Worm (Caenorhabditis elegans) whole organism, L4 larva: ENCODE data around the gene sgo-1.

Experiments
- ceh-44 ChIP-seq: fragments of 200-800 bp; sonication (Bioruptor generic); IDR thresholded peaks from 2 replicates; pipeline ENCODE4 v1.3.6; 2022; ENCODE audit warnings: missing genetic modification reagents, missing genetic modification characterization, missing compliant biosample characterization
- ceh-82 ChIP-seq: sonication (generic microtip); optimal IDR thresholded peaks from 2 replicates; lab custom pipeline; 2017; ENCODE audit warnings: missing biosample characterization, missing genetic modification characterization
- hmg-1.1 ChIP-seq: fragments of 200-800 bp; sonication (Bioruptor generic); IDR thresholded peaks from 2 replicates; pipeline ENCODE4 v1.3.6; 2022; ENCODE audit warnings: missing genetic modification reagents, missing genetic modification characterization, missing compliant biosample characterization
- snpc-4 ChIP-seq: fragments of 150-350 bp; optimal IDR thresholded peaks from 2 replicates; lab custom pipeline; 2014; ENCODE audit warnings: missing biosample characterization, missing genetic modification characterization
- zag-1 ChIP-seq: fragments of 150-350 bp; optimal IDR thresholded peaks from 2 replicates; lab custom pipeline; 2014; ENCODE audit warnings: missing biosample characterization, missing genetic modification characterization

- TF ChIP-seq ceh-82 (tag; lab: Kevin White, UChicago) (no peak), snpc-4 (tag; lab: Kevin White, UChicago) (no peak), ceh-44 (GFP tag; lab: Robert Waterston, UW) (no peak), hmg-1.1 (no peak), zag-1 (no peak)
These were observed 16.4 kb upstream of the sgo-1 start, which contains the start of gene zgpa-1 for ce11 chrIV:7812709-7813108.
